Worm (Caenorhabditis elegans) whole organism, mixed stage, embryonic: ENCODE data around the gene shw-1.

Experiments used
- M03D4.4 ChIP-seq: sonication (generic microtip); optimal IDR thresholded peaks from 2 replicates; lab custom pipeline; 2017; ENCODE audit warnings: mild to moderate bottlenecking, missing genetic modification characterization, missing compliant biosample characterization
- bed-3 ChIP-seq: fragments of 200-800 bp; sonication (Bioruptor generic); optimal IDR thresholded peaks from 3 replicates; lab custom pipeline; 2018; ENCODE audit warnings: mild to moderate bottlenecking, missing genetic modification characterization, moderate library complexity, missing compliant biosample characterization
- blmp-1 ChIP-seq: fragments of 150-350 bp; optimal IDR thresholded peaks from 2 replicates; lab custom pipeline; 2014; ENCODE audit warnings: missing biosample characterization, missing genetic modification characterization
- ceh-39 ChIP-seq: fragments of 150-350 bp; optimal IDR thresholded peaks from 2 replicates; lab custom pipeline; 2014; ENCODE audit warnings: missing biosample characterization, missing genetic modification characterization
- ceh-43 ChIP-seq: fragments of 200-800 bp; sonication (Bioruptor generic); optimal IDR thresholded peaks from 2 replicates; lab custom pipeline; 2018; ENCODE audit warnings: mild to moderate bottlenecking, missing genetic modification characterization, moderate library complexity, missing compliant biosample characterization
- ceh-83 ChIP-seq: fragments of 200-800 bp; sonication (Bioruptor generic); optimal IDR thresholded peaks from 2 replicates; lab custom pipeline; 2018; ENCODE audit warnings: mild to moderate bottlenecking, missing genetic modification characterization, missing compliant biosample characterization
- ces-1 ChIP-seq: fragments of 150-350 bp; optimal IDR thresholded peaks from 2 replicates; lab custom pipeline; 2014; ENCODE audit warnings: missing biosample characterization, missing genetic modification reagents, missing genetic modification characterization
- cnd-1 ChIP-seq: fragments of 200-800 bp; sonication (Bioruptor generic); optimal IDR thresholded peaks from 2 replicates; lab custom pipeline; 2018; ENCODE audit warnings: mild to moderate bottlenecking, missing genetic modification characterization, missing compliant biosample characterization
- elt-1 ChIP-seq: sonication (generic microtip); optimal IDR thresholded peaks from 2 replicates; lab custom pipeline; 2017; ENCODE audit warnings: missing genetic modification characterization, mild to moderate bottlenecking, missing compliant biosample characterization, antibody characterized with exemption, moderate library complexity, borderline replicate concordance; ENCODE audit not compliant: insufficient read depth
- flh-1 ChIP-seq: fragments of 200-800 bp; sonication (Bioruptor generic); optimal IDR thresholded peaks from 2 replicates; lab custom pipeline; 2018; ENCODE audit warnings: mild to moderate bottlenecking, missing genetic modification characterization, moderate library complexity, missing compliant biosample characterization
- ham-2 ChIP-seq: fragments of 200-800 bp; sonication (Bioruptor generic); optimal IDR thresholded peaks from 2 replicates; lab custom pipeline; 2018; ENCODE audit warnings: mild to moderate bottlenecking, missing genetic modification characterization, missing compliant biosample characterization
- hlh-1 ChIP-seq: fragments of 150-350 bp; optimal IDR thresholded peaks from 2 replicates; lab custom pipeline; 2014; ENCODE audit warnings: missing biosample characterization, missing genetic modification reagents, missing genetic modification characterization
- lin-13 ChIP-seq: fragments of 150-350 bp; optimal IDR thresholded peaks from 2 replicates; lab custom pipeline; 2014; ENCODE audit warnings: missing biosample characterization, missing genetic modification characterization
- lin-32 ChIP-seq: fragments of 200-800 bp; sonication (Bioruptor generic); optimal IDR thresholded peaks from 2 replicates; lab custom pipeline; 2018; ENCODE audit warnings: mild to moderate bottlenecking, missing genetic modification characterization, missing compliant biosample characterization
- lsy-2 ChIP-seq: fragments of 150-350 bp; optimal IDR thresholded peaks from 2 replicates; lab custom pipeline; 2014; ENCODE audit warnings: missing biosample characterization, missing genetic modification characterization
- mab-5 ChIP-seq: fragments of 150-350 bp; optimal IDR thresholded peaks from 2 replicates; lab custom pipeline; 2014; ENCODE audit warnings: missing biosample characterization, missing genetic modification characterization
- mep-1 ChIP-seq: fragments of 150-350 bp; optimal IDR thresholded peaks from 2 replicates; lab custom pipeline; 2017; ENCODE audit warnings: missing biosample characterization, missing genetic modification reagents, missing genetic modification characterization, inconsistent platforms
- mls-2 ChIP-seq: sonication (generic microtip); optimal IDR thresholded peaks from 2 replicates; lab custom pipeline; 2016; ENCODE audit warnings: mild to moderate bottlenecking, missing genetic modification characterization, moderate library complexity, missing compliant biosample characterization
- nhr-12 ChIP-seq: fragments of 150-350 bp; optimal IDR thresholded peaks from 2 replicates; lab custom pipeline; 2014; ENCODE audit warnings: missing biosample characterization, missing genetic modification characterization
- nhr-2 ChIP-seq: fragments of 150-350 bp; optimal IDR thresholded peaks from 2 replicates; lab custom pipeline; 2014; ENCODE audit warnings: missing biosample characterization, missing genetic modification characterization
- nhr-237 ChIP-seq: fragments of 150-350 bp; optimal IDR thresholded peaks from 2 replicates; lab custom pipeline; 2014; ENCODE audit warnings: missing biosample characterization, missing genetic modification characterization
- nhr-28 ChIP-seq: fragments of 150-350 bp; optimal IDR thresholded peaks from 2 replicates; lab custom pipeline; 2014; ENCODE audit warnings: missing biosample characterization, missing genetic modification characterization
- nhr-76 ChIP-seq: sonication (generic microtip); optimal IDR thresholded peaks from 2 replicates; lab custom pipeline; 2017; ENCODE audit warnings: missing biosample characterization, missing genetic modification characterization
- pha-4 ChIP-seq: fragments of 150-350 bp; optimal IDR thresholded peaks from 2 replicates; lab custom pipeline; 2018; ENCODE audit warnings: missing biosample characterization, missing genetic modification reagents, missing genetic modification characterization
- sem-2 ChIP-seq: fragments of 200-800 bp; sonication (Bioruptor generic); optimal IDR thresholded peaks from 2 replicates; lab custom pipeline; 2018; ENCODE audit warnings: mild to moderate bottlenecking, missing genetic modification characterization, missing compliant biosample characterization
- sptf-1 ChIP-seq: sonication (generic microtip); optimal IDR thresholded peaks from 2 replicates; lab custom pipeline; 2017; ENCODE audit warnings: mild to moderate bottlenecking, missing genetic modification characterization, moderate library complexity, missing compliant biosample characterization
- tbx-8 ChIP-seq: fragments of 200-800 bp; sonication (Bioruptor generic); optimal IDR thresholded peaks from 2 replicates; lab custom pipeline; 2018; ENCODE audit warnings: mild to moderate bottlenecking, missing genetic modification characterization, moderate library complexity, missing compliant biosample characterization
- unc-120 ChIP-seq: sonication (generic microtip); optimal IDR thresholded peaks from 2 replicates; lab custom pipeline; 2017; ENCODE audit warnings: missing genetic modification characterization, missing compliant biosample characterization; ENCODE audit not compliant: poor library complexity, severe bottlenecking
- unc-39 ChIP-seq: fragments of 150-350 bp; optimal IDR thresholded peaks from 2 replicates; lab custom pipeline; 2014; ENCODE audit warnings: missing biosample characterization, missing genetic modification characterization
- zip-8 ChIP-seq: fragments of 150-350 bp; optimal IDR thresholded peaks from 2 replicates; lab custom pipeline; 2014; ENCODE audit warnings: missing biosample characterization, missing genetic modification characterization
- ztf-11 ChIP-seq: fragments of 150-350 bp; optimal IDR thresholded peaks from 2 replicates; lab custom pipeline; 2014; ENCODE audit warnings: missing biosample characterization, missing genetic modification characterization

shw-1 gene

ce11 chrII:8276057-8276456 lies 45.2 kb downstream of the shw-1 start, which contains the start of the genes gei-14 and slc-25A32:
Gene gei-14, minus strand, starts transcription at chrII:8276231.
Gene slc-25A32, plus strand, starts transcription at chrII:8276298.
- TF ChIP-seq ces-1 (GFP tag; lab: Kevin White, UChicago) (no peak), lsy-2 (tag; lab: Kevin White, UChicago) (peak; percentile 70)

ce11 chrII:8273060-8273459 lies 48.2 kb downstream of the shw-1 start:
- no peak for TF ChIP-seq sem-2 (GFP tag; lab: Kevin White, UChicago)
- no peak for TF ChIP-seq ham-2 (GFP tag; lab: Kevin White, UChicago)
- TF ChIP-seq sptf-1, result no peak
- no peak for TF ChIP-seq ceh-43 (GFP tag; lab: Kevin White, UChicago)
- no peak for TF ChIP-seq ztf-11 (tag; lab: Kevin White, UChicago)
- no peak for TF ChIP-seq nhr-2 (tag; lab: Kevin White, UChicago)
- no peak for TF ChIP-seq ceh-83 (GFP tag; lab: Kevin White, UChicago)
- TF ChIP-seq blmp-1, result no peak
- TF ChIP-seq bed-3, result no peak
- no peak for TF ChIP-seq nhr-76 (tag; lab: Kevin White, UChicago)
- TF ChIP-seq M03D4.4, result no peak
- TF ChIP-seq ceh-39 (tag; lab: Kevin White, UChicago), result no peak
- no peak for TF ChIP-seq hlh-1
- no peak for TF ChIP-seq lin-32 (GFP tag; lab: Kevin White, UChicago)
- no peak for TF ChIP-seq mls-2 (tag; lab: Kevin White, UChicago)
- no peak for TF ChIP-seq nhr-12 (tag; lab: Kevin White, UChicago)
- no peak for TF ChIP-seq unc-39 (tag; lab: Kevin White, UChicago)
- no peak for TF ChIP-seq unc-120 (tag; lab: Kevin White, UChicago)
- no peak for TF ChIP-seq mep-1 (tag; lab: Kevin White, UChicago)
- no peak for TF ChIP-seq tbx-8 (GFP tag; lab: Kevin White, UChicago)

ce11 chrII:8269855-8270647 lies 51.2 kb downstream of the shw-1 start, which contains the start of gene tdc-1:
Gene tdc-1, plus strand, starts transcription at chrII:8270597.
- no peak for TF ChIP-seq lin-13 (tag; lab: Kevin White, UChicago)
- no peak for TF ChIP-seq ceh-83 (GFP tag; lab: Kevin White, UChicago)
- no peak for TF ChIP-seq bed-3
- TF ChIP-seq nhr-2 (tag; lab: Kevin White, UChicago), result no peak

- no peak for TF ChIP-seq cnd-1 (tag; lab: Kevin White, UChicago)
- TF ChIP-seq mab-5 (tag; lab: Kevin White, UChicago), result no peak
- TF ChIP-seq blmp-1, result no peak
- TF ChIP-seq ceh-39 (tag; lab: Kevin White, UChicago), result no peak
- no peak for TF ChIP-seq flh-1
- TF ChIP-seq lin-32 (GFP tag; lab: Kevin White, UChicago), result no peak
- no peak for TF ChIP-seq lin-13 (tag; lab: Kevin White, UChicago)
- no peak for TF ChIP-seq hlh-1
- TF ChIP-seq lsy-2 (tag; lab: Kevin White, UChicago), result no peak
- no peak for TF ChIP-seq zip-8 (tag; lab: Kevin White, UChicago)
- TF ChIP-seq ham-2 (GFP tag; lab: Kevin White, UChicago), result no peak
These were observed 51.9 kb downstream of the shw-1 start, which contains the start of gene K01C8.2 for ce11 chrII:8269351-8269750. Gene K01C8.2, minus strand, starts transcription at chrII:8269451.

- no peak for TF ChIP-seq nhr-2 (tag; lab: Kevin White, UChicago)
- TF ChIP-seq blmp-1, result no peak
- TF ChIP-seq elt-1 (tag; lab: Kevin White, UChicago), result no peak
- no peak for TF ChIP-seq mls-2 (tag; lab: Kevin White, UChicago)
- no peak for TF ChIP-seq lin-32 (GFP tag; lab: Kevin White, UChicago)
- no peak for TF ChIP-seq M03D4.4
- TF ChIP-seq lin-13 (tag; lab: Kevin White, UChicago), result no peak
- TF ChIP-seq nhr-28 (tag; lab: Kevin White, UChicago), result no peak
- TF ChIP-seq sem-2 (GFP tag; lab: Kevin White, UChicago), result no peak
- TF ChIP-seq nhr-237 (tag; lab: Kevin White, UChicago), result no peak
- no peak for TF ChIP-seq mab-5 (tag; lab: Kevin White, UChicago)
- TF ChIP-seq nhr-12 (tag; lab: Kevin White, UChicago), result no peak
- no peak for TF ChIP-seq pha-4 (tag; lab: Kevin White, UChicago)
- no peak for TF ChIP-seq lsy-2 (tag; lab: Kevin White, UChicago)
These were observed 53.6 kb downstream of the shw-1 start for ce11 chrII:8267679-8268078.
